Fruit fly (Drosophila melanogaster) whole organism, wandering third instar larva: ENCODE data around the gene CG6066.

Source experiments
- Hr78 ChIP-seq: fragments of >200 bp; optimal IDR thresholded peaks from 2 replicates; lab custom pipeline; 2017; ENCODE audit warnings: missing biosample characterization, missing genetic modification characterization
- psq ChIP-seq: fragments of 200-800 bp; sonication (Bioruptor generic); optimal IDR thresholded peaks from 3 replicates; lab custom pipeline; 2017; ENCODE audit warnings: missing biosample characterization, mild to moderate bottlenecking, missing genetic modification characterization, moderate library complexity
- sv ChIP-seq: fragments of 200-800 bp; sonication (Bioruptor generic); optimal IDR thresholded peaks from 3 replicates; lab custom pipeline; 2016; ENCODE audit warnings: missing biosample characterization, missing genetic modification characterization

dm6 chr3R:27069810-27070625, 46.5 kb downstream of the CG6066 start, which contains the start of gene spz:
- TF ChIP-seq psq, result no peak
- no peak for TF ChIP-seq Hr78 (GFP tag; lab: Kevin White, UChicago)
- no peak for TF ChIP-seq sv (GFP tag; lab: Kevin White, UChicago)
